Worm (Caenorhabditis elegans) whole organism, young adult: ENCODE data around the gene D1086.11.

Experiments used
- C17E4.6 ChIP-seq: fragments of 200-800 bp; sonication (Bioruptor generic); IDR thresholded peaks from 2 replicates; pipeline ENCODE4 v1.3.6; 2022; ENCODE audit warnings: missing genetic modification reagents, missing genetic modification characterization, missing compliant biosample characterization
- D2030.7 ChIP-seq: fragments of 200-800 bp; sonication (Bioruptor generic); IDR thresholded peaks from 2 replicates; pipeline ENCODE4 v1.3.6; 2022; ENCODE audit warnings: missing genetic modification reagents, missing genetic modification characterization, missing compliant biosample characterization
- F22D6.2 ChIP-seq: sonication (generic microtip); optimal IDR thresholded peaks from 2 replicates; lab custom pipeline; 2016; ENCODE audit warnings: mild to moderate bottlenecking, missing genetic modification characterization, missing compliant biosample characterization
- F23B12.7 ChIP-seq: sonication (generic microtip); optimal IDR thresholded peaks from 2 replicates; lab custom pipeline; 2017; ENCODE audit warnings: missing genetic modification characterization, mild to moderate bottlenecking, missing compliant biosample characterization, antibody characterized with exemption, moderate library complexity; ENCODE audit not compliant: insufficient read depth
- F39B2.1 ChIP-seq: fragments of 200-800 bp; sonication (Bioruptor generic); IDR thresholded peaks from 2 replicates; pipeline ENCODE4 v1.3.6; 2022; ENCODE audit warnings: missing genetic modification reagents, missing genetic modification characterization, missing compliant biosample characterization
- F55B11.4 ChIP-seq: sonication (generic microtip); optimal IDR thresholded peaks from 2 replicates; lab custom pipeline; 2016; ENCODE audit warnings: missing compliant biosample characterization, missing genetic modification characterization, borderline replicate concordance; ENCODE audit not compliant: insufficient read depth
- F57A8.1 ChIP-seq: fragments of 200-800 bp; sonication (Bioruptor generic); optimal IDR thresholded peaks from 2 replicates; lab custom pipeline; 2018; ENCODE audit warnings: mild to moderate bottlenecking, missing genetic modification characterization, moderate library complexity, missing compliant biosample characterization
- F57C9.4 ChIP-seq: sonication (generic microtip); optimal IDR thresholded peaks from 2 replicates; lab custom pipeline; 2017; ENCODE audit warnings: mild to moderate bottlenecking, missing genetic modification characterization, missing compliant biosample characterization
- K12H6.12 ChIP-seq: fragments of 200-800 bp; sonication (Bioruptor generic); optimal IDR thresholded peaks from 2 replicates; lab custom pipeline; 2018; ENCODE audit warnings: mild to moderate bottlenecking, missing genetic modification characterization, missing compliant biosample characterization
- Y53G8AR.9 ChIP-seq: fragments of 200-800 bp; sonication (Bioruptor generic); conservative IDR thresholded peaks from 2 replicates; pipeline ENCODE4 v1.3.6; 2022; ENCODE audit warnings: missing genetic modification reagents, missing genetic modification characterization, missing compliant biosample characterization
- Y95B8A.8 ChIP-seq: fragments of 200-800 bp; sonication (Bioruptor generic); IDR thresholded peaks from 2 replicates; pipeline ENCODE4 v1.3.6; 2022; ENCODE audit warnings: missing genetic modification reagents, missing genetic modification characterization, missing compliant biosample characterization
- ama-1 ChIP-seq, 3 experiments: fragments of 150-350 bp in 1 of 3; sonication (generic microtip) in 2 of 3; optimal IDR thresholded peaks; 2 replicates each; lab custom pipeline; 2014 to 2018; ENCODE audit warnings: missing biosample characterization in 2 of 3, missing genetic modification characterization in 2 of 3, missing genetic modification reagents in 2 of 3
- aptf-3 ChIP-seq: fragments of 200-800 bp; sonication (Bioruptor generic); IDR thresholded peaks from 2 replicates; pipeline ENCODE4 v1.3.6; 2022; ENCODE audit warnings: missing genetic modification characterization, missing compliant biosample characterization
- atf-7 ChIP-seq: sonication (generic microtip); optimal IDR thresholded peaks from 2 replicates; lab custom pipeline; 2017; ENCODE audit warnings: mild to moderate bottlenecking, missing genetic modification characterization, missing compliant biosample characterization
- athp-1 ChIP-seq: sonication (generic microtip); optimal IDR thresholded peaks from 2 replicates; lab custom pipeline; 2017; ENCODE audit warnings: mild to moderate bottlenecking, missing genetic modification characterization, missing compliant biosample characterization
- ccch-3 ChIP-seq: fragments of 200-800 bp; sonication (Bioruptor generic); optimal IDR thresholded peaks from 2 replicates; lab custom pipeline; 2018; ENCODE audit warnings: mild to moderate bottlenecking, missing genetic modification characterization, missing compliant biosample characterization
- cebp-2 ChIP-seq: fragments of 200-800 bp; sonication (Bioruptor generic); IDR thresholded peaks from 2 replicates; pipeline ENCODE4 v1.3.6; 2022; ENCODE audit warnings: missing genetic modification characterization, missing compliant biosample characterization
- chd-7 ChIP-seq: sonication (generic microtip); optimal IDR thresholded peaks from 2 replicates; lab custom pipeline; 2016; ENCODE audit warnings: mild to moderate bottlenecking, missing genetic modification characterization, moderate library complexity, missing compliant biosample characterization
- dpl-1 ChIP-seq: fragments of 150-350 bp; optimal IDR thresholded peaks from 2 replicates; lab custom pipeline; 2014; ENCODE audit warnings: missing biosample characterization, missing genetic modification reagents, missing genetic modification characterization
- efl-1 ChIP-seq: fragments of 150-350 bp; optimal IDR thresholded peaks from 2 replicates; lab custom pipeline; 2014; ENCODE audit warnings: missing biosample characterization, missing genetic modification reagents, missing genetic modification characterization
- egl-44 ChIP-seq: fragments of 200-800 bp; sonication (Bioruptor generic); IDR thresholded peaks from 2 replicates; pipeline ENCODE4 v1.3.6; 2022; ENCODE audit warnings: missing genetic modification reagents, missing genetic modification characterization, missing compliant biosample characterization
- ekl-4 ChIP-seq: fragments of 200-800 bp; sonication (Bioruptor generic); IDR thresholded peaks from 2 replicates; pipeline ENCODE4 v1.3.6; 2022; ENCODE audit warnings: missing genetic modification reagents, missing genetic modification characterization, missing compliant biosample characterization
- ets-4 ChIP-seq: fragments of 200-800 bp; sonication (Bioruptor generic); optimal IDR thresholded peaks from 2 replicates; lab custom pipeline; 2018; ENCODE audit warnings: mild to moderate bottlenecking, missing genetic modification characterization, missing compliant biosample characterization
- fkh-3 ChIP-seq: sonication (generic microtip); optimal IDR thresholded peaks from 2 replicates; lab custom pipeline; 2016; ENCODE audit warnings: mild to moderate bottlenecking, missing genetic modification characterization, missing compliant biosample characterization
- hlh-12 ChIP-seq: sonication (generic microtip); optimal IDR thresholded peaks from 2 replicates; lab custom pipeline; 2016; ENCODE audit warnings: missing genetic modification characterization, missing compliant biosample characterization
- hmg-1.2 ChIP-seq: fragments of 200-800 bp; sonication (Bioruptor generic); IDR thresholded peaks from 2 replicates; pipeline ENCODE4 v1.3.6; 2022; ENCODE audit warnings: missing genetic modification reagents, missing genetic modification characterization, missing compliant biosample characterization
- hmg-20 ChIP-seq: fragments of 200-800 bp; sonication (Bioruptor generic); IDR thresholded peaks from 2 replicates; pipeline ENCODE4 v1.3.6; 2022; ENCODE audit warnings: missing genetic modification reagents, missing genetic modification characterization, missing compliant biosample characterization
- hsf-1 ChIP-seq: fragments of 200-800 bp; sonication (Bioruptor generic); IDR thresholded peaks from 2 replicates; pipeline ENCODE4 v1.3.6; 2022; ENCODE audit warnings: missing genetic modification reagents, missing genetic modification characterization, missing compliant biosample characterization
- lin-26 ChIP-seq: fragments of 200-800 bp; sonication (Bioruptor generic); IDR thresholded peaks from 2 replicates; pipeline ENCODE4 v1.3.6; 2022; ENCODE audit warnings: missing genetic modification reagents, missing genetic modification characterization, missing compliant biosample characterization
- nfya-2 ChIP-seq: fragments of 200-800 bp; sonication (Bioruptor generic); IDR thresholded peaks from 2 replicates; pipeline ENCODE4 v1.3.6; 2022; ENCODE audit warnings: missing genetic modification reagents, missing genetic modification characterization, missing compliant biosample characterization
- nfyb-1 ChIP-seq: fragments of 200-800 bp; sonication (Bioruptor generic); IDR thresholded peaks from 2 replicates; pipeline ENCODE4 v1.3.6; 2022; ENCODE audit warnings: missing genetic modification reagents, missing genetic modification characterization, missing compliant biosample characterization
- nhr-179 ChIP-seq: sonication (generic microtip); optimal IDR thresholded peaks from 2 replicates; lab custom pipeline; 2016; ENCODE audit warnings: mild to moderate bottlenecking, missing genetic modification characterization, missing compliant biosample characterization
- nhr-90 ChIP-seq: sonication (generic microtip); optimal IDR thresholded peaks from 2 replicates; lab custom pipeline; 2016; ENCODE audit warnings: missing genotype, mild to moderate bottlenecking, missing genetic modification characterization, missing compliant biosample characterization
- pbrm-1 ChIP-seq: fragments of 200-800 bp; sonication (Bioruptor generic); IDR thresholded peaks from 2 replicates; pipeline ENCODE4 v1.3.6; 2022; ENCODE audit warnings: missing genetic modification reagents, missing genetic modification characterization, missing compliant biosample characterization
- rcor-1 ChIP-seq: fragments of 200-800 bp; sonication (Bioruptor generic); IDR thresholded peaks from 2 replicates; pipeline ENCODE4 v1.3.6; 2022; ENCODE audit warnings: missing genetic modification reagents, missing genetic modification characterization, missing compliant biosample characterization
- rec-8 ChIP-seq, 2 experiments: sonication (generic microtip); optimal IDR thresholded peaks; 2 replicates each; lab custom pipeline; 2016; ENCODE audit warnings: mild to moderate bottlenecking in 2 of 2, missing genetic modification characterization in 2 of 2, missing genetic modification reagents in 2 of 2, missing genotype in 2 of 2, missing biosample characterization in 1 of 2, missing compliant biosample characterization in 1 of 2, moderate library complexity in 1 of 2
- repo-1 ChIP-seq: sonication (generic microtip); optimal IDR thresholded peaks from 2 replicates; lab custom pipeline; 2017; ENCODE audit warnings: mild to moderate bottlenecking, missing genetic modification characterization, missing compliant biosample characterization
- sdz-38 ChIP-seq: sonication (generic microtip); optimal IDR thresholded peaks from 2 replicates; lab custom pipeline; 2016; ENCODE audit warnings: missing genotype, missing genetic modification characterization, missing compliant biosample characterization
- snpc-1.3 ChIP-seq: sonication (generic microtip); optimal IDR thresholded peaks from 2 replicates; lab custom pipeline; 2017; ENCODE audit warnings: missing genetic modification characterization, mild to moderate bottlenecking, missing compliant biosample characterization, antibody characterized with exemption, moderate library complexity, missing genotype, missing genetic modification reagents; ENCODE audit not compliant: insufficient read depth
- snpc-4 ChIP-seq, 5 experiments: fragments of 150-350 bp in 1 of 5; sonication (generic microtip) in 4 of 5; optimal IDR thresholded peaks; 2 replicates each; lab custom pipeline; 2014 to 2018; ENCODE audit warnings: missing genetic modification characterization in 5 of 5, missing biosample characterization in 3 of 5, antibody characterized with exemption in 2 of 5, mild to moderate bottlenecking in 2 of 5, missing compliant biosample characterization in 2 of 5, missing genotype in 2 of 5, moderate library complexity in 2 of 5, missing genetic modification reagents in 1 of 5
- somi-1 ChIP-seq: fragments of 200-800 bp; sonication (Bioruptor generic); optimal IDR thresholded peaks from 2 replicates; lab custom pipeline; 2018; ENCODE audit warnings: mild to moderate bottlenecking, missing genetic modification characterization, missing compliant biosample characterization
- tbp1 ChIP-seq: fragments of 200-800 bp; sonication (Bioruptor generic); optimal IDR thresholded peaks from 2 replicates; lab custom pipeline; 2018; ENCODE audit warnings: mild to moderate bottlenecking, missing genetic modification characterization, missing compliant biosample characterization
- unc-130 ChIP-seq: sonication (generic microtip); optimal IDR thresholded peaks from 2 replicates; lab custom pipeline; 2016; ENCODE audit warnings: missing genetic modification reagents, missing genetic modification characterization, missing compliant biosample characterization
- xnd-1 ChIP-seq: sonication (generic microtip); optimal IDR thresholded peaks from 2 replicates; lab custom pipeline; 2016; ENCODE audit warnings: missing genotype, missing genetic modification reagents, missing genetic modification characterization, missing compliant biosample characterization
- ztf-18 ChIP-seq: sonication (generic microtip); optimal IDR thresholded peaks from 2 replicates; lab custom pipeline; 2016; ENCODE audit warnings: missing genotype, mild to moderate bottlenecking, missing genetic modification characterization, missing compliant biosample characterization
- ztf-28 ChIP-seq: fragments of 200-800 bp; sonication (Bioruptor generic); IDR thresholded peaks from 2 replicates; pipeline ENCODE4 v1.3.6; 2022; ENCODE audit warnings: missing genetic modification reagents, missing genetic modification characterization, missing compliant biosample characterization
- ztf-6 ChIP-seq: fragments of 200-800 bp; sonication (Bioruptor generic); IDR thresholded peaks from 2 replicates; pipeline ENCODE4 v1.3.6; 2022; ENCODE audit warnings: missing genetic modification reagents, missing genetic modification characterization, missing compliant biosample characterization

D1086.11 gene

ce11 chrV:14092403-14092802 is 18.1 kb downstream of the D1086.11 start, which contains the start of gene D1086.3 (continued):
- TF ChIP-seq nhr-90 (tag; lab: Kevin White, UChicago) = no peak
- peak; percentile 84 for TF ChIP-seq D2030.7
- peak; percentile 16 to 38 for TF ChIP-seq rec-8 (tag; optimal IDR thresholded peaks at IDR 0.05; lab: Kevin White, UChicago)
- TF ChIP-seq athp-1 (tag; lab: Kevin White, UChicago) = no peak
- TF ChIP-seq K12H6.12 = peak; percentile 15
- no peak for TF ChIP-seq dpl-1 (GFP tag; lab: Kevin White, UChicago)
- TF ChIP-seq F22D6.2 (tag; lab: Kevin White, UChicago) = no peak
- no peak for TF ChIP-seq aptf-3 (GFP tag; lab: Robert Waterston, UW)
- peak; percentile 49 for TF ChIP-seq xnd-1 (tag; lab: Kevin White, UChicago)
- TF ChIP-seq nfya-2 = no peak
- TF ChIP-seq cebp-2 (GFP tag; lab: Robert Waterston, UW) = no peak
- peak; percentile 58; the same call in 1 of the 2 replicates for TF ChIP-seq C17E4.6 (GFP tag; lab: Robert Waterston, UW)
- TF ChIP-seq somi-1 (GFP tag; lab: Kevin White, UChicago) = no peak
- peak; percentile 52 for TF ChIP-seq repo-1
- TF ChIP-seq F57C9.4 (tag; lab: Kevin White, UChicago) = no peak
- TF ChIP-seq lin-26 (GFP tag; lab: Robert Waterston, UW) = 0 out of 2 replicates have a peak, but pooled peaks have one; percentile 54
- no peak for TF ChIP-seq hlh-12 (tag; lab: Kevin White, UChicago)
- peak; percentile 62 for TF ChIP-seq rcor-1 (GFP tag; lab: Robert Waterston, UW)
- TF ChIP-seq F39B2.1 (GFP tag; lab: Robert Waterston, UW) = no peak
- peak; percentile 14 for TF ChIP-seq chd-7 (tag; lab: Kevin White, UChicago)
- TF ChIP-seq F23B12.7 (tag; lab: Kevin White, UChicago) = peak; percentile 26
- TF ChIP-seq pbrm-1 = peak; percentile 95
- peak; percentile 78 for TF ChIP-seq nfyb-1 (GFP tag; lab: Robert Waterston, UW)
- no peak for TF ChIP-seq nhr-179 (tag; lab: Kevin White, UChicago)
- no peak for TF ChIP-seq F55B11.4 (tag; lab: Kevin White, UChicago)
- peak; percentile 97 for TF ChIP-seq snpc-4 (GFP tag; optimal IDR thresholded peaks at IDR 0.05; lab: Kevin White, UChicago)
- TF ChIP-seq snpc-4 (tag; optimal IDR thresholded peaks at IDR 0.05; lab: Kevin White, UChicago) = peak; percentile 95 to 99 (median 97)
- TF ChIP-seq ets-4 (GFP tag; lab: Kevin White, UChicago) = no peak
- no peak for TF ChIP-seq ztf-6 (GFP tag; lab: Robert Waterston, UW)
- TF ChIP-seq ekl-4 (GFP tag; lab: Robert Waterston, UW) = peak; percentile 55
- peak; percentile 59 for TF ChIP-seq unc-130 (GFP tag; lab: Kevin White, UChicago)
- TF ChIP-seq Y95B8A.8 (GFP tag; lab: Robert Waterston, UW) = 0 out of 2 replicates have a peak, but pooled peaks have one; percentile 32
- TF ChIP-seq efl-1 (GFP tag; lab: Kevin White, UChicago) = peak; percentile 21
- peak; percentile 35 for TF ChIP-seq ztf-18
- no peak for TF ChIP-seq sdz-38 (tag; lab: Kevin White, UChicago)
- TF ChIP-seq Y53G8AR.9 (GFP tag; lab: Robert Waterston, UW) = 0 out of 2 replicates have a peak, but pooled peaks have one; percentile 69
- TF ChIP-seq tbp1 = peak; percentile 80
- peak; percentile 93 for TF ChIP-seq snpc-1.3
- no peak for TF ChIP-seq ztf-28 (GFP tag; lab: Robert Waterston, UW)
- no peak for TF ChIP-seq hsf-1 (GFP tag; lab: Robert Waterston, UW)
- peak; percentile 97 for TF ChIP-seq hmg-1.2
- no peak for TF ChIP-seq fkh-3 (tag; lab: Kevin White, UChicago)
- 0 out of 2 replicates have a peak, but pooled peaks have one; percentile 11 for TF ChIP-seq egl-44 (GFP tag; lab: Robert Waterston, UW)
- no peak for TF ChIP-seq F57A8.1 (GFP tag; lab: Kevin White, UChicago)
- peak; percentile 52; the same call in 1 of the 2 replicates for TF ChIP-seq hmg-20 (GFP tag; lab: Robert Waterston, UW)
- no peak for TF ChIP-seq ccch-3 (GFP tag; lab: Kevin White, UChicago)
- peak; percentile 46 for TF ChIP-seq atf-7
- TF ChIP-seq ama-1 (optimal IDR thresholded peaks at IDR 0.05; lab: Kevin White, UChicago) = peak; percentile 73
- no peak for TF ChIP-seq ama-1 (GFP tag; optimal IDR thresholded peaks at IDR 0.05; lab: Kevin White, UChicago)
